Worm (Caenorhabditis elegans): ENCODE data around the gene sut-2.
"Not testable (repeated sequence)": the region's sequence is repeated elsewhere in the genome, so short reads cannot be mapped to it uniquely, and the experiment has no call there.

sut-2 gene

DNA sequence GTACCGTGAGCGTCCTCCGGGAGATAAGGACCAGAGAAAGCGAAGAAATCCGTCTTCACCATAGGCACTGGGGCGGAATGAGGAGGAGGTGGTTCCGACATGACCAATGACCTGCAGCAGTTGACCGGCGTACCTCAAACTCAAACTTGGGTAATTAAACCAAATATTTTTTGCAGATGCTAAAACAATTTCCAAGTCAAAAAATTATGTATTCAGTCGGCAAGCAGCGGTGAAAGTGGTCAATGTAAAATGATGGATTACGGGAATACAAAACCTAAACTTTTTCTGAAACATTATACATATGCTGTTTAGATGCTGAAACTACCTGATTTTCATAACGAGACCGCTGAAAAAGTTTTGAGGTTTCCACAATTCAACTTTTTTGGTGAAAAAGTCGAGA lies 4.0 kb upstream of the sut-2 start, which contains the start of gene hpo-39:
Gene hpo-39 (minus strand): TSS at position 101 of the 400 bp plus-strand sequence.
- TF ChIP-seq tab-1 (GFP tag; IDR thresholded peaks at IDR 0.05); cog-1 (tag; optimal IDR thresholded peaks at IDR 0.05); flt-1 (GFP tag; IDR thresholded peaks at IDR 0.05): not testable (repeated sequence)

DNA sequence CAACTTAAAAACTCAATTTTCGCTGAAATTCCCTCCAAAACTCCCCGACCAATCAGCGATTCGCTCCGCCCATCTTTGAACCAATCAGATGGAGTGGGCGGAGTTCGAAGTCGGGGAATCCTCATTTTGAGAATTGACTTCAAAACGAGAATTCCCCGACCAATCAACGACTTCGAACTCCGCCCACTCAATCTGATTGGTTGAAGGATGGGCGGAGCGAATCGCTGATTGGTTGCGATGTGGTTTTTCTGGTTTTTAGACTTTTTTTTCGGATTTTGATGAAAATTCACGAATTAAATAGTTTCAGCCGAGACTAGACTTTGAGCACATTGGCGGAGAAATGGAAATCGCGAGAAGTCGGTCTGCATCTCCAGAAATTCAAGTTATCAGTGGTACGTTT lies 2.1 kb upstream of the sut-2 start:
- no peak for TF ChIP-seq tab-1 (GFP tag; IDR thresholded peaks at IDR 0.05)

DNA sequence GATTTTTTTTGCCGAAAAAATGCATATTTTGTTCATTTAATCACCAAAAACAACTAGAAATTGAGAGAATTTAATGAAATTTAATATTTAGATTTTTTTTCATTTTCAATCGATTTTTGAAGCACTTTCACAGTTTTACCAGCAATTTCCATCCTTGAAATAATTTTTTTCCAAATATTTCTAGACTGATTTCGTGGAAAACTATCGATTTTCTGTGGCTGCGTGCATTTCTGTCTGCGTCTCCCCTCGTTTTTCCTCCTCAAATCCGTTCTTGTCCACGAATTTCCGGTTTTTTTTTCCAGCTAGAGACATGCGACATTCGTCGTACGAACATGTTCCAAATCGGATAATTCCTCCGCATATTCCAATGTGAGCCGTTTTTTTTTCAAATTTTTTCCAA lies 984 bp upstream of the sut-2 start, which contains the start of gene Y61A9LA.3:
Gene Y61A9LA.3 (plus strand): TSS at position 301 of the 400 bp plus-strand sequence.
- TF ChIP-seq T22C8.4 (GFP tag; IDR thresholded peaks at IDR 0.05): 0 out of 2 replicates have a peak, but pooled peaks have one; percentile 27
- no peak for TF ChIP-seq klf-2 (GFP tag; conservative IDR thresholded peaks at IDR 0.05)
- TF ChIP-seq tab-1 (GFP tag; IDR thresholded peaks at IDR 0.05): no peak
- TF ChIP-seq ref-1 (GFP tag; conservative IDR thresholded peaks at IDR 0.05): no peak

DNA sequence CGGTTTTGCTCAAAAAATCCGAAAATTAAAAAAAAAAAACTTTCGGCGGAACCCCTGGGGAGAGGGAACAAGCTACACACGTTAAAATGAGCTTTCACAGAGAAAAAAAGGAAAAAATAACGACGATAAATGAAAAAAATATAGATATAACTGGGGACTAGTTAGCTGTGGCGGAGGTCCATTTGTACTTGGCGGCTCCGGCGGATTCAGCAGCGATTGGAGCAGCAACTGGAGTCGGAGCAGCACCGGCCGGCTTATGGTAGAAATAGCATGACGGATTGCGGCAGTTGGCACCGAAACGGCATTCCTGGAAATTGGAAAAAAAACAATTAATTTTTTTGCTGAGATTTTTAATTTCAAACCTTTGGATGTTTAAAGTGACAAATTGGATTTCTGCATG lies 7.4 kb downstream of the sut-2 start:
- no peak for TF ChIP-seq med-1 (GFP tag; optimal IDR thresholded peaks at IDR 0.05; ENCODE audit: insufficient read depth)
- TF ChIP-seq ztf-23 (GFP tag; IDR thresholded peaks at IDR 0.05): no peak
- TF ChIP-seq tab-1 (GFP tag; IDR thresholded peaks at IDR 0.05): no peak
- no peak for TF ChIP-seq ztf-29 (GFP tag; IDR thresholded peaks at IDR 0.05)
- TF ChIP-seq T22C8.4 (GFP tag; IDR thresholded peaks at IDR 0.05): no peak
- no peak for TF ChIP-seq cog-1 (tag; optimal IDR thresholded peaks at IDR 0.05)
- no peak for TF ChIP-seq klf-2 (GFP tag; conservative IDR thresholded peaks at IDR 0.05)
- no peak for TF ChIP-seq flt-1 (GFP tag; IDR thresholded peaks at IDR 0.05)

DNA sequence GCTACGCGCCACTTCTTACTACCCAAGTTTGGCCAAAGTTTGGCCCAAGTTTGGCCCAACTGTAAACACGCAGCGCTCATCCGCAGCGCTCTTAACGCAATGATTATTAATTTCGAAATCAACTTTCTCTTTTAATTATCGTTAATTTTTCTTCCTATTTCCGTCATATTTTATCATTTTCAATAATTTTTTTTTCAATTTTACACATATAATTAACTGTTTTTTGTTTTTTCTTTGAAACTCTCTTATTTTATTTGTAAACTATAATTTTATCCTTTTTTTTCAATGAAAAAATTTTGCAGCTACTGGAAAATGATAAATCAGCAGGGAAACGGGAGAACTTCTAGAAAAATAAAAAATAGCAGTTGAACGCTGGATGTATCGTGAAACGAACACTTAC lies 9.4 kb downstream of the sut-2 start, which contains the start of gene Y61A9LA.4:
Gene Y61A9LA.4 (plus strand): TSS at position 301 of the 400 bp plus-strand sequence.
- TF ChIP-seq T22C8.4 (GFP tag; IDR thresholded peaks at IDR 0.05); klf-2 (GFP tag; conservative IDR thresholded peaks at IDR 0.05); ref-1 (GFP tag; conservative IDR thresholded peaks at IDR 0.05): not testable (repeated sequence)

- no peak for TF ChIP-seq ref-1 (GFP tag; conservative IDR thresholded peaks at IDR 0.05)
- TF ChIP-seq tab-1 (GFP tag; IDR thresholded peaks at IDR 0.05): no peak
- no peak for TF ChIP-seq flt-1 (GFP tag; IDR thresholded peaks at IDR 0.05)
- TF ChIP-seq klf-2 (GFP tag; conservative IDR thresholded peaks at IDR 0.05): no peak
- TF ChIP-seq cog-1 (tag; optimal IDR thresholded peaks at IDR 0.05): no peak
- TF ChIP-seq ztf-23 (GFP tag; IDR thresholded peaks at IDR 0.05): no peak
These were observed 10.1 kb downstream of the sut-2 start, which contains the start of gene Y61A9LA.7 for ce11 chrV:4559701-4560100. TSS of gene Y61A9LA.7 (minus strand) at chrV:4559801.

- TF ChIP-seq ztf-23 (GFP tag; IDR thresholded peaks at IDR 0.05); med-1 (GFP tag; optimal IDR thresholded peaks at IDR 0.05; ENCODE audit: insufficient read depth); cog-1 (tag; optimal IDR thresholded peaks at IDR 0.05): not testable (repeated sequence)
These were observed 16.3 kb downstream of the sut-2 start, which contains the start of gene Y61A9LA.12 for ce11 chrV:4553572-4553971. TSS of gene Y61A9LA.12 (plus strand) at chrV:4553872.

DNA sequence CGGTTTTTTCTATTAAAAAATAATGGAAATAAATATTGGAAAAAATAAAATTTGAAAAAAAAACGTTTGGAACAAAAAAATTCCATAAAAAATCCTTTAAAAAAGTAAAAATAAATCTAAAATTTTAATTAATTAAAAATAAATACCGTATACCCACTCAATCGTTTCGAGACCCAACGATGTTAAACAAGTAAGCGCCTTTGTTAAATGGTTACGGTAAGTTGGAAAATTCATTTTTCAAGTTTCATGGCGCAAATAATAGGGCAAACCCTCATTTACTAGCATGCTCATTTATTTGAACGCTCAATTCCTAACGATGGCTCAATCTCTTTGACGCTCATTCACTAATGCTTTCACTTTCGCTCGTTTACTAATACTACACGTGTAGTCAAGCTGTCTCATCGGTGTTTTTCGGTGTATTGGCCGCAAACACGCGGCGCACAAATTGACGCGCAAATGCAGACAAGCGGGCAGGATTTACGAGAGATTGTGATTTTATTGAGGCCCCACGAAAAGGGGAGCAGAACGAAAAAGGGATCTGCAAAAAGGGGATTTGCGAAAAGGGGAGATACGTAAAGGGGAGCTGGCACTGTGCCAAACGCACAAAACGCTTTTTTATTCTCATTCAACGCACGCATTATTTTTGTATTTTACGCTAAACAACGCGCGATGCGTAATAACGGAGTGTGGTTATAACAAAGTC lies 17.3 kb downstream of the sut-2 start:
- TF ChIP-seq klf-2 (GFP tag; conservative IDR thresholded peaks at IDR 0.05): 0 out of 2 replicates have a peak, but pooled peaks have one; percentile 20
- 0 out of 2 replicates have a peak, but pooled peaks have one; percentile 28 for TF ChIP-seq ztf-23 (GFP tag; IDR thresholded peaks at IDR 0.05)

ce11 chrV:4551911-4552310 lies 17.9 kb downstream of the sut-2 start:
- no peak for TF ChIP-seq med-1 (GFP tag; optimal IDR thresholded peaks at IDR 0.05; ENCODE audit: insufficient read depth)
- TF ChIP-seq ref-1 (GFP tag; conservative IDR thresholded peaks at IDR 0.05): no peak
- TF ChIP-seq flt-1 (GFP tag; IDR thresholded peaks at IDR 0.05): no peak
- TF ChIP-seq klf-2 (GFP tag; conservative IDR thresholded peaks at IDR 0.05): 0 out of 2 replicates have a peak, but pooled peaks have one; percentile 40

ce11 chrV:4550459-4550858 lies 19.4 kb downstream of the sut-2 start:
- TF ChIP-seq T22C8.4 (GFP tag; IDR thresholded peaks at IDR 0.05) (no peak), med-1 (GFP tag; optimal IDR thresholded peaks at IDR 0.05; ENCODE audit: insufficient read depth) (no peak), klf-2 (GFP tag; conservative IDR thresholded peaks at IDR 0.05) (no peak), flt-1 (GFP tag; IDR thresholded peaks at IDR 0.05) (no peak), tab-1 (GFP tag; IDR thresholded peaks at IDR 0.05) (no peak), ztf-29 (GFP tag; IDR thresholded peaks at IDR 0.05) (no peak), cog-1 (tag; optimal IDR thresholded peaks at IDR 0.05) (no peak), ref-1 (GFP tag; conservative IDR thresholded peaks at IDR 0.05) (no peak), ztf-23 (GFP tag; IDR thresholded peaks at IDR 0.05) (no peak)

ce11 chrV:4549191-4549590 lies 20.7 kb downstream of the sut-2 start, which contains the start of gene sos-1:
TSS of gene sos-1 (minus strand) at chrV:4549291.
- TF ChIP-seq ztf-29 (GFP tag; IDR thresholded peaks at IDR 0.05) (no peak), flt-1 (GFP tag; IDR thresholded peaks at IDR 0.05) (no peak)
